Fruit fly (Drosophila melanogaster): ENCODE data around the gene CheA75a.

The CheA75a gene

DNA sequence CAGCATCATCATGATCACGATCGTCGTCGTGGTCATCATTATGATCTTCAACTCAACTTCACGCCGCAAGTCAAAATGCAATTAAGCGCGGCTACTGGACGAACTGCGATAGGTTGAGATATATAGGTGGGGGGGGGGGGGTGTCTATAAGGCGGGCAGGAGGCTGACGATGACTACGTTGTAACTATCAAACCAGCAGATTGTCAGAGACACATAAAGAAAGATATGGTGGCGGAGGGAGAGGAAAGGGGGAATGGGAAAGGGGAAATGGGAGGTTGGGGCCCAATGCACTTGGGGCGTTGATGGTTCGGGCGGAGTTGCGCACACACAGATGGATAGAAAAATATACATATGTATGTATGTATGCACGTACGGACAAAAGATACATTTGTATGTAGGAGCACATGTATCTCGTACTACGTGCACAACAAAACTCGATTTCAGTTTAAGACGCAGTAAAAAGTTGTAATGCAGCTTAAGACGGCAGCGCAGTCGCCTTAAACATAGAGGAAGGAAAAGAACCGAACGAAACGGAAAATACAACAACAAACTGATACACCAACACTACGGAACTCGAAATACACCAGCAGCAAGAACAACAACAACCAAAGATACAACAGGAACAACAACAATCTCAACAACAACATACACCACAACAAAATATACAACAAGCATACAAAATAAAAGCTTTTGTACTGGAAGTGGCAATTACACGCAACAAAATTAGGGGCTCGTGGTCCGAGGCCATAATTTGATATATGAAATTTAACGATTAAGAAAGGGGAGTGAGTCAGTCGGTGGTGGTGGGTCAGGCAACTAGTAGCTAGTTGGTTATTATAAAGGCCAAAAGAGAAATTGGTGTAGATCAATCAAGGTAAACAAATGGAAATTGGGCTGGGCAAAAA lies 12.6 kb upstream of the CheA75a start:
- TF ChIP-seq CTCF (optimal IDR thresholded peaks at IDR 0.05) (no peak), CG8478 (optimal IDR thresholded peaks at IDR 0.05) (no peak)

DNA sequence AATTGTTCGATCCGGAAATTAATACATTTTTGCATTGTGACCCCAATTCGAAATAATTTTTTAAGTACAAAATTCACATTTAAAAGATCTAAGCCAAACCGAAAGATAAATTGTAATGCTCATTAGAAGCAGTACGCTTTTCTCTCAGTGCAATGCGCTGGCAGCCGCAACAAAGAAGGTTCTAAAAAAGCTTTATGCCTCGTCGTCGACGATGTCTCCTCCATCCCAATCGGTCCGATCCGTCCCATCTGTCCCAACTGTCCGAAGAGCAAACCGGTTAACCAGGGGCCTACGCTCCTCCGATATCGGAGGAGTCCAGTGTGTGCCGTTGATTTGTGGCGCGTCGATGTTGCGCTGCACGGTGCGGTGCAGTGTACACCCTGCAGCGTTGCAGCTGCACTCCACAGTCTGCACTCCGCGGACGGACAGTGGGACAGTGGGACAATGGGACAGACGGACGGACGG lies 11.5 kb upstream of the CheA75a start:
- TF ChIP-seq CG8478 (optimal IDR thresholded peaks at IDR 0.05) (no peak), CTCF (optimal IDR thresholded peaks at IDR 0.05) (no peak)

DNA sequence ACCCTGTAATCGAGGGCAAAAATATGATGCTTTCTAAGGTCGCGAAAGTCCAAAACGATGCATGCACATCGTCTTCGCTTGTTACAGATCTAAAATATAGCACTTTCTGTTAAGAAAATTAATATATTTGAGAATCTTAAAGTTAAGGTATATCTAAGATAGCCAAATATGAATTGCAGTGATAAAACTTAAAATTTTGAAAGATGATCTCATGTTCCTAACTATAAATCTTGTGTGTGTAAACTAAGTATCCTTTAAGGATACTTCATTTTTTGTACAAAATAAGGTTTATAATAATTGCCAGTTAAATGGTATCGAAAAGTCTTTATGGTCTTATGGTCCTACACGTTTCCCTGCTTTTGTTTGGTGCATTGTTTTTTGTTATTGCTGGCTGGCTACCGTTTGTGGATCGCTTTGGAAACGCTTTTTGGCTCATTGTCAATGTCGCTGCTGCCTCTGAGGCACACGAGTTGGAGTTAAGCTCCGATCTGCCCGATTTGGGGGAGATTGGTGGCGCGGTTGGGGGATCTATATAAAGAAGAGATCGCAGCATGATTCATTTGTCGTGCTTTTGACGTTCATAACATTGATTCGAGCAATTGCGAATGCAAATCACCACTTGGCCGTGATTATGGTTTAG lies 10.8 kb upstream of the CheA75a start:
- TF ChIP-seq CG8478 (optimal IDR thresholded peaks at IDR 0.05): no peak
- no peak for TF ChIP-seq CTCF (optimal IDR thresholded peaks at IDR 0.05)

DNA sequence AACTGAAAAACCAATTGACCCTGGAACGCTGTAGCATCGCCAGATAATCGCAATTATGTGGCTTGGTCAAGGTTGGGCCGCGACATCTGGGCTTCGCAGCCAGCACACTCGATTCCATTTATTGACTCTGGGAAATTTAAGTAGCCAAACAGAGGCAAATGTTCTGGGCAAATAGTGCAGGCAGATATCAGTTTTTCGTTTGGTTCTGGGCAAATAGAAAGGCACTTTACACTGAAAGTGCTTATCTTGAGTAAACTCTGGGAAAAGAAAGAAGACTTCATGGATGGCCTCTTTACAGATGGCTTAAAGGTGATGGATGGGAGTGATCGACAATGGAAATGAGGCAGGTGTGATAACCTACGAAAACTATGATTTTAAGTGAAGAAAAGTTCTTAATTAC lies 9.8 kb upstream of the CheA75a start:
- no peak for TF ChIP-seq CTCF (optimal IDR thresholded peaks at IDR 0.05)
- no peak for TF ChIP-seq CG8478 (optimal IDR thresholded peaks at IDR 0.05)

DNA sequence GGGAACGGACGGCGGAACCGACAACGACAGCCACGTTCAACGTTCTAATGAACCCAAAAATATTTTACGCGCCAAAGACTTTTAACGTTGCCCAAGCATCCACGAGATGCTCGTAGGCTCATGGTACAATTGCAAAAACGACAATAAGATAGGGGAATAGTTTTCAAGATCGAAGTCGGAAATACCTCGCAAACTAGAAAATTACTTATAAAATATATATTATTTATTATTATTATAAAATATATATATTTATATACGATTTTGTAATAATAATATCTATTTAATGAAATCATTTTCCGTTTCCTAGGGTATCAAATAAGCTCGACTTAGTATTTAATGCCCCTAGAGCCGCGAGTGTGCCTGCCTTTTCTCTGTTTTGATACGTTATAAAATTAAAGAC lies 8.7 kb upstream of the CheA75a start:
- TF ChIP-seq CTCF (optimal IDR thresholded peaks at IDR 0.05) (no peak), CG8478 (optimal IDR thresholded peaks at IDR 0.05) (no peak)

DNA sequence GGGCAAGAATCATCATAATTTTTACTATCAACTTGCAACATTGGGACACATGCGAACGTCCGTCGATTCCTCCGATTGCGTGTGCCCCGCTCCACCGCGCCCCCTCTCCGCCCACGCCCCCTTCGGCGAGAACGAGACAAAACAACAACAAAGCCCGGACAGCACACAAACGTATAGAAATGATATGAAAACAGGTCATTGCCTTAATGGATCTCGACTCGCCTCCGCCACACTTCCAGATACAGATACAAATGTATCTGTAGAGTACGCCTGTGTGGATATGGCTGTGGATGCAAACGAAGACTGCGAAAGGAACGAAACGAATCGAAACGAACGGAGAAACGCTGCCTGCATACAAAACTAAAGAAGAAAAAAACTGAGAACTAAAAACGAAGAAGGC lies 8.2 kb upstream of the CheA75a start:
- TF ChIP-seq CG8478 (optimal IDR thresholded peaks at IDR 0.05): no peak
- TF ChIP-seq CTCF (optimal IDR thresholded peaks at IDR 0.05): no peak

DNA sequence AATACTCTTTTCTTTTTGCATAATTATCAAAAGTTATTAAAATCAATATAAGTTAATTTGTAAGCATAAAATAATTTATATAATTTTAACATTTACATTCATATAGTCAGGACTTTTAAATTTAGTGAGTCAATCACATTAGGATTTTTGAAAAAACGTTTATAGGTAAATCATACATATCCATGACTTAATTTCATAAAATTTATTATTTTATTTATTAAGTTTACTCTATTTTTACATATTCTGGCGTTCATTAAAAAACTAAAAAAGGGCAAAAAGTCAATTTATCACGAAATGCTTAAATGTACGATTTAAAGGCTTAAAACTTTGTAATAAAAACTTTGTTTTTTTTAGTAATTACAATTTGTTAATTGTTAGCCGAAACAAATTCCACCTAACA lies 7.7 kb upstream of the CheA75a start:
- TF ChIP-seq CTCF (optimal IDR thresholded peaks at IDR 0.05): no peak
- no peak for TF ChIP-seq CG8478 (optimal IDR thresholded peaks at IDR 0.05)

DNA sequence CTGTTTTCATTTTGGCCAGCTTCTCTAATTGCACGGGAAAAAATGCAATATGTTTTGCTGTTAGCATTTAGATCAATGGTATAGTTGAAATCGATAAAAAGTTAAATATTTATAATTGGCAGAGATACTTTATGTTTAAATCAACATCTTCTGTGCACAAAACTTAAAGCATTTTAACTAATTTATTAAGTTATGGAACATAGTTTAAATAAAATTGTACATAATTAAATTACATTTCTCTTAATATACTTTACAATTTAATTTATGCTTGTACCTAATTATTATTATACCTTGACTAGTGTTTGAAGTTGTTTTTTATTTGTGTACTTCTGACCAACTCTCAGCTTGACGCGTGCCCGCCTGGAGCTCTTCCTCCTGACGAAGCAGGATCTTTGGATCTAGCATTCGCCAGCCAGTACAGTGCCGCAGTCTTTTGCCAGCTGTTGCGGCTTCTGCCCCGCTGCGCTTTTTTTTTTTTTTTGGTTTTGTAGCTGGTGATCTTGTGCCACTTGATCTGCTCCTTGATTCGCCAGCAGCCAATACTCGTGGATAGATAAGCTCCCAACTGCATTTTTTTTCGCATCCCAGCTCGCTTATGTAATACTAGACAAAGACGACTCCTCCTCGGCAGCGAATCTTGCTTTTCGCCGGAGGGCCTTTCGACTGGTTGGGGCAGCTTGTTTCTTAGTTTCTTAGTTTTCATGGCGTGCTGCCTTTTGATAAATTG lies 6.7 kb upstream of the CheA75a start:
- TF ChIP-seq CTCF (optimal IDR thresholded peaks at IDR 0.05) (no peak), CG8478 (optimal IDR thresholded peaks at IDR 0.05) (no peak)

DNA sequence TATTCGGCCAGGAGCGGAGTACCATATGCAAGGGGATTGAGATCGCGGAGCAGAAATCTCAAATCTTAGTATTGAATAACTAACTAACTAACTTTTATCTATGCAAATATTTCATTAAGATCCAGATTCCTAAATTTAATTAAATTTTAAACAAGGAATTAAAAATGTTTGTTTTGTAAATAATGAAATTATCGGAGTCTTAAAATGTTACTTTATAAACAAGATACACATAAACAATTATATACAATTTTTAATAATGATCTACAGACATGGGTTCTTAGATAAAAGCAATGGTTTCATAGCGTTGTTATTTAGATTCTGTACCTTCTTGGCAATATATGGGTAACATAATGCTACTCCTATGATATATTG lies 6.2 kb upstream of the CheA75a start:
- no peak for TF ChIP-seq CG8478 (optimal IDR thresholded peaks at IDR 0.05)
- no peak for TF ChIP-seq CTCF (optimal IDR thresholded peaks at IDR 0.05)

DNA sequence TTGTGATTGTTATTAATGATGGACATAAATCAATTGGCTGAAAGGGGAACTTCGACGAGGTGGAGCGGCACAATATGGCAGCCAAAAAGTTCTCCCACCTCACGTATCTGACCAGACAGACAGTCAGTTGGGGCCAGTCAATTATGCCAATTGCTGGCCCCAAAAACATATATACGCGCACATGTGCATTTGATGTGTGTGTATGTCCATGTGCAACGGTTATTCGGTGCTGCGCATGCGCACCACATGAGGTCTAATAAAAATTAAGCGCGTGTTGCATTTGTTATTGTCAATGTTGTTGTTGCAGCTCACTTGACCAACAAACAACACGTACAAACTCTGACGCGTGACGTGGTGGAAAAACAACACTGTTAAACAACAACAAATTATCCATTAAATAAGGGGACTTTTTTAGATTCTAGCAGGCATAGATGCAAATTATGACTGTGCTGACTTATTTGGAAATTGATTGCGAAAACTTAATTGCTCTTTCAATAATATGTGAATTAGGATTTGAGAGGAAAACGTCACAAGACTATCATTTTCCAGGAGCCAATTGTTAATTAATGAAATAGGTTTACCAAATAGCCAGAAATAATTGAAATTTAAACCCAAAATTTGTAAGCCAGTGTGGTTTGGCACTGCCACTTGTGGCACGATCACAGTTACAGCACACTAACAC lies 3.6 kb upstream of the CheA75a start:
- no peak for TF ChIP-seq CTCF (optimal IDR thresholded peaks at IDR 0.05)
- TF ChIP-seq CG8478 (optimal IDR thresholded peaks at IDR 0.05): no peak

DNA sequence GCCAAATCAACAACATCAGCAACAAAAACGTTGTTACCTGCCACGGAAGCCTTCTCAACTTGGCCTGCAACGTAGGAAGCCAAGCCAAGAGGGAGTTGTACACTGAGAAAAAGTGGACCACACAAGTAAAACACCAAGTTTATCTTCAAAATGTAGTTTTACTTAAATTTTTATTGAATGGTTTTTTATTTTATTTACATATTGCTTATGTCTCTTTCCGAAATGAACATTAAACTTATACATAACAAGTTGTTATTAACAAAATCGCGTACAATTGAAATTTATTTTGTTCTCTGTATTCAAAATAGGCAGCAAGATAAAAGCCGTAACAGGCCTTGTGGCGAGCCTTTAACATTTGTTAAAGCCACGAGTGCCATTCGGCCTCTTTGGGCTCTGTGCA lies 3.1 kb upstream of the CheA75a start:
- TF ChIP-seq CG8478 (optimal IDR thresholded peaks at IDR 0.05): no peak
- TF ChIP-seq CTCF (optimal IDR thresholded peaks at IDR 0.05): no peak

DNA sequence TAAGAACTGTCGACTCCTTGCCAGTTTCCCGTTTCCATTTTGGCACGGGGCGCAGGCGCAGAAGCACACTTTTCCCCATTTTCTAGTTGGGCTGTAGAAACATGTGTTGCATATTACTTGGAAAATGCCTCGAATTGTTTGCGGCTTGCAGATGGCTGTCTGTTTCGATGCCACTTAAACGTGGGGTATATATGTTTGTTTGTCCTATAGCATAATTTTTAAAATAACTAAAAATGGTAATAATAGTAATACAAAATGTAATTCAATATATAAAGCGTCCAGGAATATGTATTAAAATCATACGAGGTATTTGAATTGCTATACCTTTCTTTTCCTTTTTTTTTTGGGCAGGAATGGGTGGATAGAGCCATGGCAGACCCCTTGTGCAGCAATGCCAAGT lies 1.2 kb upstream of the CheA75a start:
- TF ChIP-seq CG8478 (optimal IDR thresholded peaks at IDR 0.05): no peak
- no peak for TF ChIP-seq CTCF (optimal IDR thresholded peaks at IDR 0.05)

DNA sequence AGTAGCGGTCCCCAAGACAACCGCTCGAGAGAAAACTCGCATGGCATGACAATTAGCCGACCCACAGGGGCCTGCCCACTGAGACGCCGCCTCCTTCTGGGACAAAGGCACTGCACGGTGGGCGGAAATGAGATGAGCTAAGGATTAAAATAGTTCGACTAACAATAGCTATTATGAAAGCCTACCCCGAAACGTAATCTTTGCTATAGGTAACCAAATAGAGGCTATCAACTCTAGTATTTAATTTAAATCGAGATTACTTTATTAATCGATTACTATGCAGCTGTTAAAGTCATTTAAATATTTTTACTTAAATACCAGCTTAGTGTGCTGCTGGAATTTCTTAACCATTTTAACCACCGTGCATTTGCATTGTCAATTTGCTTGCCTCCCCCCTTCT lies 5.1 kb downstream of the CheA75a start:
- TF ChIP-seq CG8478 (optimal IDR thresholded peaks at IDR 0.05) (no peak), CTCF (optimal IDR thresholded peaks at IDR 0.05) (no peak)

DNA sequence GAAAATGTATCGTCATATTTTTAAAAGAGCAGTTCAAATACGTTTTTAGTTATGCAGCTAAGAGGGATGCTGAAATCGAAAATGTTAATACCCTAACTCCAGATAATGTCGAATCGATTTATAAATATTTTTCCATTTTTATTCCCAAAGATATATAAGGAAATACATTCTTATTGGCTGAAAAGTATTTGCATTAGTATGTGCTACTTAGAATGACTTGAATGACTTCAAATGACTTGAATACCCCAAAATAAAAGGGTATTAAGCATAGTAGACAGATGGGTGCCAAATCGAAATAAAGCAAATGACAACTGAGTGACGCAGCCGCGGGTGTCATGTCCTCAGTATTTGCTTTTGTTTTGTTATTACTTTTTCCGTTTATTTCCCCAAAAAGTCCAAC lies 6.9 kb downstream of the CheA75a start:
- TF ChIP-seq CG8478 (optimal IDR thresholded peaks at IDR 0.05) (no peak), CTCF (optimal IDR thresholded peaks at IDR 0.05) (no peak)

DNA sequence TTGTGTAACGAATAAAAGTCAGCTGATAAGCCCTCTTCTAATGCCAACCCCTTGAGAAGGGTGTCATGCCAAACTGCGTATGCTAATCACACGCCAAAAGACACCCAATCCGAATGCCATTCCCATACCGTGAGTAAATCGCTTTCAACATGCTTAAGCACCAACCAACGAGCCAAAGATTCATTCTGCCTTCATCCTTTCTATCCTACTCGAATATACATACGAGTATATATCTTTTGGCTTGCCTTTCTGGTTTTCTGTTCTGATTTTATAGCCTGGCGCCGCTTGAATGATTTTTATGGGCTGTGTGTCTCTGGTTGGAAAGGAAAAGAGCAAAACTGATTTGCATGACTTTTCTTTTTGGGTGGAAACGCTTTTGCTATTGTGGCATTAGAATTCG lies 13.7 kb downstream of the CheA75a start:
- no peak for TF ChIP-seq CTCF (optimal IDR thresholded peaks at IDR 0.05)
